Worm (Caenorhabditis elegans) whole organism, L2 larva: ENCODE results near the gene F22B7.9.
A peak's percentile ranks its signal among the peaks of the same experiment; 100 is the strongest.

Experiments
- C34F6.9 ChIP-seq: fragments of 150-350 bp; optimal IDR thresholded peaks from 2 replicates; lab custom pipeline; 2014; ENCODE audit warnings: missing biosample characterization, missing genetic modification characterization
- F13H6.1 ChIP-seq: sonication (generic microtip); optimal IDR thresholded peaks from 2 replicates; lab custom pipeline; 2016; ENCODE audit warnings: missing genetic modification characterization, missing compliant biosample characterization
- R02D3.7 ChIP-seq: fragments of 150-350 bp; optimal IDR thresholded peaks from 2 replicates; lab custom pipeline; 2014; ENCODE audit warnings: missing biosample characterization, missing genetic modification characterization
- Y55F3AM.14 ChIP-seq: fragments of 200-800 bp; sonication (Bioruptor generic); optimal IDR thresholded peaks from 2 replicates; lab custom pipeline; 2018; ENCODE audit warnings: mild to moderate bottlenecking, missing genetic modification characterization, missing compliant biosample characterization
- alr-1 ChIP-seq: fragments of 150-350 bp; optimal IDR thresholded peaks from 2 replicates; lab custom pipeline; 2014; ENCODE audit warnings: missing biosample characterization, missing genetic modification characterization
- aly-2 ChIP-seq: fragments of 150-350 bp; optimal IDR thresholded peaks from 2 replicates; lab custom pipeline; 2014; ENCODE audit warnings: missing biosample characterization, missing genetic modification characterization
- ama-1 ChIP-seq: fragments of 150-350 bp; optimal IDR thresholded peaks from 2 replicates; lab custom pipeline; 2018; ENCODE audit warnings: inconsistent platforms
- blmp-1 ChIP-seq: sonication (generic microtip); optimal IDR thresholded peaks from 2 replicates; lab custom pipeline; 2017; ENCODE audit warnings: missing genetic modification characterization, mild to moderate bottlenecking, missing compliant biosample characterization, antibody characterized with exemption, moderate library complexity; ENCODE audit not compliant: insufficient read depth
- ceh-16 ChIP-seq: fragments of 150-350 bp; optimal IDR thresholded peaks from 2 replicates; lab custom pipeline; 2014; ENCODE audit warnings: missing biosample characterization, missing genetic modification characterization
- ceh-82 ChIP-seq: fragments of 150-350 bp; optimal IDR thresholded peaks from 2 replicates; lab custom pipeline; 2014; ENCODE audit warnings: missing biosample characterization, missing genetic modification characterization
- dmd-4 ChIP-seq: sonication (generic microtip); optimal IDR thresholded peaks from 2 replicates; lab custom pipeline; 2017; ENCODE audit warnings: missing biosample characterization, missing genetic modification characterization
- elt-3 ChIP-seq: sonication (generic microtip); optimal IDR thresholded peaks from 2 replicates; lab custom pipeline; 2017; ENCODE audit warnings: missing biosample characterization, missing genetic modification characterization
- fos-1 ChIP-seq: fragments of 150-350 bp; optimal IDR thresholded peaks from 2 replicates; lab custom pipeline; 2014; ENCODE audit warnings: missing biosample characterization, missing genetic modification characterization
- gmeb-1 ChIP-seq: fragments of 150-350 bp; optimal IDR thresholded peaks from 2 replicates; lab custom pipeline; 2014; ENCODE audit warnings: missing biosample characterization, missing genetic modification characterization
- lin-11 ChIP-seq: fragments of 150-350 bp; sonication (generic microtip); optimal IDR thresholded peaks from 2 replicates; lab custom pipeline; 2014; ENCODE audit warnings: missing biosample characterization, missing genetic modification characterization, inconsistent platforms, mixed read lengths
- lin-13 ChIP-seq: fragments of 150-350 bp; optimal IDR thresholded peaks from 2 replicates; lab custom pipeline; 2014; ENCODE audit warnings: missing biosample characterization, missing genetic modification reagents, missing genetic modification characterization
- lsy-2 ChIP-seq, 2 experiments: fragments of 150-350 bp in 1 of 2; sonication (generic microtip) in 1 of 2; optimal IDR thresholded peaks; 2 replicates each; lab custom pipeline; 2014 to 2017; ENCODE audit warnings: missing biosample characterization in 2 of 2, missing genetic modification characterization in 2 of 2
- mab-5 ChIP-seq: fragments of 150-350 bp; optimal IDR thresholded peaks from 2 replicates; lab custom pipeline; 2014; ENCODE audit warnings: missing biosample characterization, missing genetic modification characterization
- mbf-1 ChIP-seq: sonication (generic microtip); optimal IDR thresholded peaks from 2 replicates; lab custom pipeline; 2017; ENCODE audit warnings: missing biosample characterization, missing genetic modification characterization
- mdl-1 ChIP-seq, 2 experiments: fragments of 150-350 bp in 1 of 2; sonication (generic microtip) in 1 of 2; optimal IDR thresholded peaks; 2 replicates each; lab custom pipeline; 2017; ENCODE audit warnings: missing biosample characterization in 2 of 2, missing genetic modification characterization in 2 of 2
- nhr-10 ChIP-seq: sonication (generic microtip); optimal IDR thresholded peaks from 2 replicates; lab custom pipeline; 2017; ENCODE audit warnings: missing biosample characterization, missing genetic modification characterization
- nhr-11 ChIP-seq: fragments of 150-350 bp; optimal IDR thresholded peaks from 2 replicates; lab custom pipeline; 2014; ENCODE audit warnings: missing biosample characterization, missing genetic modification characterization
- nhr-12 ChIP-seq: fragments of 150-350 bp; optimal IDR thresholded peaks from 2 replicates; lab custom pipeline; 2014; ENCODE audit warnings: missing biosample characterization, missing genetic modification characterization
- nhr-129 ChIP-seq: fragments of 150-350 bp; optimal IDR thresholded peaks from 2 replicates; lab custom pipeline; 2014; ENCODE audit warnings: missing biosample characterization, missing genetic modification characterization
- nhr-21 ChIP-seq: fragments of 150-350 bp; optimal IDR thresholded peaks from 2 replicates; lab custom pipeline; 2014; ENCODE audit warnings: missing biosample characterization, missing genetic modification characterization
- nhr-237 ChIP-seq: fragments of 150-350 bp; optimal IDR thresholded peaks from 2 replicates; lab custom pipeline; 2014; ENCODE audit warnings: missing biosample characterization, missing genetic modification characterization
- nhr-6 ChIP-seq: fragments of 150-350 bp; optimal IDR thresholded peaks from 2 replicates; lab custom pipeline; 2014; ENCODE audit warnings: missing biosample characterization, missing genetic modification characterization
- peb-1 ChIP-seq: fragments of 150-350 bp; optimal IDR thresholded peaks from 2 replicates; lab custom pipeline; 2014; ENCODE audit warnings: missing biosample characterization, missing genetic modification characterization
- sem-4 ChIP-seq: fragments of 150-350 bp; optimal IDR thresholded peaks from 2 replicates; lab custom pipeline; 2014; ENCODE audit warnings: missing biosample characterization, missing genetic modification reagents, missing genetic modification characterization
- skn-1 ChIP-seq: sonication (generic microtip); optimal IDR thresholded peaks from 2 replicates; lab custom pipeline; 2017; ENCODE audit warnings: missing biosample characterization, missing genetic modification characterization
- sma-9 ChIP-seq, 2 experiments: fragments of 150-350 bp in 1 of 2; sonication (generic microtip) in 1 of 2; optimal IDR thresholded peaks; 2 replicates each; lab custom pipeline; 2014 to 2016; ENCODE audit warnings: missing genetic modification characterization in 2 of 2, mild to moderate bottlenecking in 1 of 2, missing biosample characterization in 1 of 2, missing compliant biosample characterization in 1 of 2, missing genetic modification reagents in 1 of 2, moderate library complexity in 1 of 2
- snpc-4 ChIP-seq: fragments of 150-350 bp; optimal IDR thresholded peaks from 2 replicates; lab custom pipeline; 2014; ENCODE audit warnings: missing biosample characterization, missing genetic modification characterization
- unc-39 ChIP-seq: fragments of 150-350 bp; optimal IDR thresholded peaks from 2 replicates; lab custom pipeline; 2014; ENCODE audit warnings: missing biosample characterization, missing genetic modification characterization
- unc-55 ChIP-seq: fragments of 150-350 bp; sonication (generic microtip); optimal IDR thresholded peaks from 3 replicates; lab custom pipeline; 2014; ENCODE audit warnings: missing biosample characterization, missing genetic modification reagents, missing genetic modification characterization
- unc-62 ChIP-seq: fragments of 150-350 bp; optimal IDR thresholded peaks from 2 replicates; lab custom pipeline; 2014; ENCODE audit warnings: missing biosample characterization, missing genetic modification reagents, missing genetic modification characterization
- ztf-11 ChIP-seq: sonication (generic microtip); optimal IDR thresholded peaks from 2 replicates; lab custom pipeline; 2017; ENCODE audit warnings: missing biosample characterization, missing genetic modification characterization

Gene F22B7.9

ce11 chrIII:8618412-8618960, 35.2 kb downstream of the F22B7.9 start, which contains the start of gene C13G5.2:
Gene C13G5.2 (minus strand): TSS chrIII:8618462.
- TF ChIP-seq ztf-11 (tag; lab: Kevin White, UChicago) (no peak), skn-1 (no peak), alr-1 (no peak), snpc-4 (tag; lab: Kevin White, UChicago) (no peak), nhr-21 (tag; lab: Kevin White, UChicago) (no peak), ceh-16 (tag; lab: Kevin White, UChicago) (no peak), gmeb-1 (tag; lab: Kevin White, UChicago) (no peak), nhr-6 (tag; lab: Kevin White, UChicago) (no peak)

- TF ChIP-seq ceh-82 = no peak
- no peak for TF ChIP-seq Y55F3AM.14 (GFP tag; lab: Kevin White, UChicago)
- no peak for TF ChIP-seq peb-1 (tag; lab: Kevin White, UChicago)
- no peak for TF ChIP-seq nhr-6 (tag; lab: Kevin White, UChicago)
- no peak for TF ChIP-seq nhr-129 (tag; lab: Kevin White, UChicago)
- no peak for TF ChIP-seq nhr-237 (tag; lab: Kevin White, UChicago)
- no peak for TF ChIP-seq mab-5 (tag; lab: Kevin White, UChicago)
- TF ChIP-seq ama-1 (lab: Kevin White, UChicago) = no peak
- TF ChIP-seq nhr-11 (tag; lab: Kevin White, UChicago) = no peak
- TF ChIP-seq mdl-1 (tag; optimal IDR thresholded peaks at IDR 0.05; lab: Kevin White, UChicago) = no peak
- no peak for TF ChIP-seq mbf-1
- no peak for TF ChIP-seq F13H6.1
- TF ChIP-seq snpc-4 (tag; lab: Kevin White, UChicago) = no peak
- no peak for TF ChIP-seq unc-62 (GFP tag; lab: Kevin White, UChicago)
- TF ChIP-seq lin-11 (tag; lab: Kevin White, UChicago) = no peak
- no peak for TF ChIP-seq nhr-10 (tag; lab: Kevin White, UChicago)
- no peak for TF ChIP-seq sem-4 (tag; lab: Kevin White, UChicago)
- TF ChIP-seq aly-2 (tag; lab: Kevin White, UChicago) = no peak
- no peak for TF ChIP-seq elt-3
These were observed 37.1 kb downstream of the F22B7.9 start, which contains the start of gene C06E1.11 for ce11 chrIII:8616587-8616986. Gene C06E1.11 (minus strand): TSS chrIII:8616687.

- TF ChIP-seq lsy-2 (tag; optimal IDR thresholded peaks at IDR 0.05; lab: Kevin White, UChicago) = peak in 1 of 2 experiments; percentile 36
- TF ChIP-seq sma-9 (GFP tag; optimal IDR thresholded peaks at IDR 0.05; lab: Kevin White, UChicago) = no peak
- no peak for TF ChIP-seq sma-9 (tag; optimal IDR thresholded peaks at IDR 0.05; lab: Kevin White, UChicago)
- TF ChIP-seq ama-1 (lab: Kevin White, UChicago) = no peak
- TF ChIP-seq gmeb-1 (tag; lab: Kevin White, UChicago) = peak; percentile 91
- TF ChIP-seq C34F6.9 (tag; lab: Kevin White, UChicago) = peak; percentile 71
- peak; percentile 74 for TF ChIP-seq unc-55 (GFP tag; lab: Kevin White, UChicago)
These were observed 39.2 kb downstream of the F22B7.9 start, which contains the start of gene rha-2 for ce11 chrIII:8614490-8614889. Gene rha-2 (minus strand): TSS chrIII:8614569.

- TF ChIP-seq C34F6.9 (tag; lab: Kevin White, UChicago) (no peak), ceh-16 (tag; lab: Kevin White, UChicago) (no peak), dmd-4 (tag; lab: Kevin White, UChicago) (no peak), F13H6.1 (no peak)
These were observed 40.2 kb downstream of the F22B7.9 start for ce11 chrIII:8613573-8613972.

- TF ChIP-seq sem-4 (tag; lab: Kevin White, UChicago) = no peak
- TF ChIP-seq sma-9 (GFP tag; optimal IDR thresholded peaks at IDR 0.05; lab: Kevin White, UChicago) = no peak
- no peak for TF ChIP-seq sma-9 (tag; optimal IDR thresholded peaks at IDR 0.05; lab: Kevin White, UChicago)
- TF ChIP-seq snpc-4 (tag; lab: Kevin White, UChicago) = no peak
- no peak for TF ChIP-seq ceh-16 (tag; lab: Kevin White, UChicago)
- TF ChIP-seq skn-1 = no peak
- TF ChIP-seq lin-13 = no peak
- TF ChIP-seq elt-3 = no peak
- no peak for TF ChIP-seq Y55F3AM.14 (GFP tag; lab: Kevin White, UChicago)
These were observed 42.4 kb downstream of the F22B7.9 start for ce11 chrIII:8611282-8611681.

ce11 chrIII:8609683-8610082, 44.0 kb downstream of the F22B7.9 start, which contains the start of gene C06E1.9:
Gene C06E1.9 (minus strand): TSS chrIII:8609783.
- TF ChIP-seq R02D3.7 (tag; lab: Kevin White, UChicago) (no peak), nhr-12 (no peak), unc-55 (GFP tag; lab: Kevin White, UChicago) (no peak), aly-2 (tag; lab: Kevin White, UChicago) (no peak), ztf-11 (tag; lab: Kevin White, UChicago) (no peak), lin-11 (tag; lab: Kevin White, UChicago) (no peak), blmp-1 (tag; lab: Kevin White, UChicago) (no peak), lin-13 (no peak), ama-1 (lab: Kevin White, UChicago) (no peak), F13H6.1 (no peak), unc-39 (tag; lab: Kevin White, UChicago) (no peak), gmeb-1 (tag; lab: Kevin White, UChicago) (no peak), mbf-1 (no peak), nhr-129 (tag; lab: Kevin White, UChicago) (no peak), fos-1 (tag; lab: Kevin White, UChicago) (no peak), nhr-11 (tag; lab: Kevin White, UChicago) (no peak), sem-4 (tag; lab: Kevin White, UChicago) (no peak)
